Worm (Caenorhabditis elegans): ENCODE data around the gene lron-3.

lron-3 gene

DNA sequence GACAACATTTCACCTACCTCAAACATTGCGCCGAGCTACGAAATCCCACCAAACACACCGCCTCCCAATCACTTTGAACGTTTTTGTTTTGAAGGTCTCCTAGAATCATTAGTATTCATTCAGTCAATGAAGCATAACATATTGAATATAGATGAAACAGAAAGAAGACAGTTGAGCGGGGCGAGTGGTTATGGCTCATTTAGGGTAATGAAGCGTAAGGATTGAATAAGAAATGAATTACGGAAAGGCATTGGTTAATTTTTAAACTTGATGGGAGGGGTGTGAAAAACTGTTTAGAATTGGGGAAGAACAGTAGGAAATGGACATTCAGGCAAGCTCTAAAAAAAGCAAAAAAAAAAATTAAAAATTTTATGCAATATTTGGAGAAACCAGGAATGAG is at the start of gene lron-3:
lron-3 (minus strand) TSS at position 101 of the 400 bp plus-strand sequence.
- TF ChIP-seq ztf-11 (tag; optimal IDR thresholded peaks at IDR 0.05) (no peak), ham-2 (GFP tag; optimal IDR thresholded peaks at IDR 0.05) (no peak), lin-32 (GFP tag; optimal IDR thresholded peaks at IDR 0.05) (no peak), nhr-76 (tag; optimal IDR thresholded peaks at IDR 0.05) (no peak), mab-5 (tag; optimal IDR thresholded peaks at IDR 0.05) (no peak), unc-120 (tag; optimal IDR thresholded peaks at IDR 0.05; ENCODE audit: poor library complexity, severe bottlenecking) (no peak), elt-3 (tag; optimal IDR thresholded peaks at IDR 0.05) (no peak), ceh-39 (tag; optimal IDR thresholded peaks at IDR 0.05) (no peak), blmp-1 (tag; optimal IDR thresholded peaks at IDR 0.05) (no peak)

DNA sequence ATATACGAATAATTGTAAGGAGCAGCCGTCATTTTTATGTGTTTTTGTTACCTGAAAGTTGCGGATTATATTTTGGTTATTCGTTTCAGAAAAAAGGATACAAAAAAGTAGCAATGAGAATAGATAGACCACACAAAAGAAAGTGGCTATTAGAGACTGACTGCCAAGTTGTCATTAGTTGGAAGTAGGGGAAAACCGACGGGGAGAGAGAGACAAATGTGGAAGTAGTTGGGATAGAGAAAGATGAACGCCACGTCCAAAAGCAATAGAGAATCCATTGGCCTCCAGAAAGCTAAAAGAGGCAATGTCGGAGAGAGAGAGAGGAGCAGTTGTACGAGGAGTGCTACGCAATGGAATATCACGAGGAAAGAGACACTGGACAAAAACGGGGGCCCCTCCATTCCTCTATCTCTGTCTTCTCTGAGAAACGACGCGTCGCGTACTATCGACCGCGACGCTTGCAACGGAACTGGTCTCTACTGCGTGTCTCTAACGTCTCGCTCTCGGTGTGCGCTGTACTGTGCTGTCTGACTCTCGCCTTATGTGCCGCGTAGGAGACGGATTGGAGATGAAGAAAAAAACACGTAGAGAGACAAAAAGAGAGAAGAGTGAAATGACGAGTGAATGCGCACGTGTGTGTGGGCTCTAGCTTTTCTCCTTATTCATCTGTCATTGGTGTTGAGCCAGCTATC is 49.0 kb upstream of the lron-3 start, which contains the start of gene rab-14:
rab-14 (minus strand) TSS at position 51 of the 692 bp plus-strand sequence.
- peak; percentile 51 for TF ChIP-seq mls-2 (tag; optimal IDR thresholded peaks at IDR 0.05)
- TF ChIP-seq hlh-1 (tag; optimal IDR thresholded peaks at IDR 0.05) = peak; percentile 44
- peak; percentile 47 for TF ChIP-seq ces-1 (GFP tag; optimal IDR thresholded peaks at IDR 0.05)
- TF ChIP-seq nhr-28 (tag; optimal IDR thresholded peaks at IDR 0.05) = no peak
- peak; percentile 98 for TF ChIP-seq ceh-39 (tag; optimal IDR thresholded peaks at IDR 0.05)
- peak; percentile 67 for TF ChIP-seq lin-13 (tag; optimal IDR thresholded peaks at IDR 0.05)
- peak; percentile 69 for TF ChIP-seq unc-120 (tag; optimal IDR thresholded peaks at IDR 0.05; ENCODE audit: poor library complexity, severe bottlenecking)
- TF ChIP-seq lsy-2 (tag; optimal IDR thresholded peaks at IDR 0.05) = peak; percentile 14
- TF ChIP-seq pha-4 (tag; optimal IDR thresholded peaks at IDR 0.05) = peak; percentile 79
- peak; percentile 30 for TF ChIP-seq blmp-1 (tag; optimal IDR thresholded peaks at IDR 0.05)
- TF ChIP-seq cnd-1 (tag; optimal IDR thresholded peaks at IDR 0.05) = peak; percentile 55
- no peak for TF ChIP-seq lin-32 (GFP tag; optimal IDR thresholded peaks at IDR 0.05)
- TF ChIP-seq M03D4.4 (tag; optimal IDR thresholded peaks at IDR 0.05) = peak; percentile 44
- peak; percentile 46 for TF ChIP-seq drap-1 (GFP tag; optimal IDR thresholded peaks at IDR 0.05)
- peak; percentile 70 for TF ChIP-seq mep-1 (tag; optimal IDR thresholded peaks at IDR 0.05)
- TF ChIP-seq nhr-12 (tag; optimal IDR thresholded peaks at IDR 0.05) = no peak
- no peak for TF ChIP-seq zip-8 (tag; optimal IDR thresholded peaks at IDR 0.05)

DNA sequence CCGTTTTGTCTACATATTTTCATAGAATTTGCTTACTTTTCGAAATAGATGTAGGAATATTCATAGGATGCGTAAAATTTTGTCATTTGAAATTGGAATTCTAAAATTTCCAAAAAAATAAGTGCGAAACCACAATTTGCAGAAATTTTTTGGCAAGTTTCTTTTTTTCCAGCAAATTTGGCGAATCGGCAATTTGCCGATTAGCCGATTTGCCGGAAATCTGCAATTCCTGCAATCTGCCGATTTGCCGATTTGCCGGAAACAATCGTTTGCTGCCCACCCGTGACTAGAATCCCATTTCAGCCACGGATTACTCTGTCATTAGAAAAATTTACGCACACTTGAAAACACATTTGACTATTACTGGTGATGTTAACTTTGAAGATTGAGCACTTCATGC is 46.5 kb upstream of the lron-3 start:
- TF ChIP-seq lsy-2 (tag; optimal IDR thresholded peaks at IDR 0.05) = no peak
- no peak for TF ChIP-seq pha-4 (tag; optimal IDR thresholded peaks at IDR 0.05)

DNA sequence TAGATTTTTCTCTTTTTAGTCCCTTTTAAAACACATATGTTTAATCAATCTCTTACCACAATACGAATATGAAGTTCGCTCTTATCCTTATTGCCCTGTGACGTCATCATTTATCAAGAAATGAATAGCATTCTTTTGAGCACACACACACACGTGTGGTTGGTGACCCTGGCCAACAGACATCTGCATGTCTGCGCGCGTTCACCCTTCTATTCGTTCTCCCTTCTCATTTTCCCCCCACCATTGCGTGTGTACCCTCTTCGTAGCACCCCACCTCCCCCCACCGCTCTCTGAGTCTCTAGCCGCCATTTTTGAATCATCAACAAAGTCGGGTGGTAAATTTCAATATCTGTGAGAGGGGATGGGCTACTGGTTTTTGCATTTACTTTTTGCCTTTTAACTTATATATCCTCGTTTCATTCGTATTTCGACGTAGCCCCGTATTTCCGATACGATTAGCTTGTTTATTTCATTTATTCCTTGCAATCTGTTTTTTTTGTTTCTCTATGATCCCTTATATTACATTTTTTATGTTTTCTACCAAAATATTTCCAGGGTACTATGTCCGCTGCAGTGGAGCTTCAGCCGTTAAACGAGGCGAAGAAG is 42.9 kb upstream of the lron-3 start, which contains the start of gene ent-2:
ent-2 (plus strand) TSS at position 556 of the 606 bp plus-strand sequence.
- TF ChIP-seq mls-2 (tag; optimal IDR thresholded peaks at IDR 0.05) = peak; percentile 40
- peak; percentile 45 for TF ChIP-seq zip-8 (tag; optimal IDR thresholded peaks at IDR 0.05)
- TF ChIP-seq unc-120 (tag; optimal IDR thresholded peaks at IDR 0.05; ENCODE audit: poor library complexity, severe bottlenecking) = peak; percentile 11
- peak; percentile 13 for TF ChIP-seq cnd-1 (tag; optimal IDR thresholded peaks at IDR 0.05)
- no peak for TF ChIP-seq lin-32 (GFP tag; optimal IDR thresholded peaks at IDR 0.05)
- peak; percentile 8 for TF ChIP-seq hlh-1 (tag; optimal IDR thresholded peaks at IDR 0.05)
- TF ChIP-seq sptf-1 (tag; optimal IDR thresholded peaks at IDR 0.05) = no peak
- TF ChIP-seq lsy-2 (tag; optimal IDR thresholded peaks at IDR 0.05) = no peak
- TF ChIP-seq ham-2 (GFP tag; optimal IDR thresholded peaks at IDR 0.05) = peak; percentile 16
- peak; percentile 34 for TF ChIP-seq M03D4.4 (tag; optimal IDR thresholded peaks at IDR 0.05)
- TF ChIP-seq mep-1 (tag; optimal IDR thresholded peaks at IDR 0.05) = peak; percentile 69
- TF ChIP-seq nhr-2 (tag; optimal IDR thresholded peaks at IDR 0.05) = peak; percentile 33

DNA sequence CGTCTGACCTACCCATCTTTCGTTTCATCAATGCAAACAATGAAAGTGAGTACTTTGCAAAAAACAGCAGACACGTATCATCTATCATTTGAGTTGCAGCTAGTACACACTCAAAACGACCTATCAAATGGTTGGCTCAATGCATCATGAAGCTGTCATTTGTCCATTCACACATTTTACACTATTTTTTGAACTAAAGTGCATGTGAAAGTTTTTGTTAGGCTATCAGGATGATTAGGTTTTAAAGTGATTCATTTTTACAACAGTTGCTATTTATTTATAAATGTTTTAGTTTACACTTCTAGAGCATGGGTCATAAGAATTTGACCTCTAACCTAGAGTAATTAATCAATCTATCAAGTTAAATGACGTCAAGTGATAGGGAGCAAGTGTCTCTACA is 42.2 kb upstream of the lron-3 start:
- TF ChIP-seq snpc-4 (tag; optimal IDR thresholded peaks at IDR 0.05) (no peak), nhr-28 (tag; optimal IDR thresholded peaks at IDR 0.05) (no peak), sem-2 (GFP tag; optimal IDR thresholded peaks at IDR 0.05) (no peak), pha-4 (tag; optimal IDR thresholded peaks at IDR 0.05) (no peak), zip-8 (tag; optimal IDR thresholded peaks at IDR 0.05) (no peak), mab-5 (tag; optimal IDR thresholded peaks at IDR 0.05) (no peak), mep-1 (tag; optimal IDR thresholded peaks at IDR 0.05) (no peak), ceh-43 (GFP tag; optimal IDR thresholded peaks at IDR 0.05) (no peak), hlh-1 (tag; optimal IDR thresholded peaks at IDR 0.05) (no peak)

Measured in whole organism, mixed stage, embryonic.